Worm (Caenorhabditis elegans) whole organism, L3 larva: Measurements from ENCODE around the gene alh-4.

ENCODE experiments used
- R02D3.7 ChIP-seq: fragments of 150-350 bp; optimal IDR thresholded peaks from 2 replicates; lab custom pipeline; 2014; ENCODE audit warnings: missing biosample characterization, missing genetic modification characterization
- ZK546.5 ChIP-seq: sonication (generic microtip); optimal IDR thresholded peaks from 2 replicates; lab custom pipeline; 2017; ENCODE audit warnings: missing biosample characterization, missing genetic modification characterization
- aly-2 ChIP-seq: fragments of 150-350 bp; optimal IDR thresholded peaks from 2 replicates; lab custom pipeline; 2014; ENCODE audit warnings: missing biosample characterization, missing genetic modification characterization
- ama-1 ChIP-seq: fragments of 150-350 bp; optimal IDR thresholded peaks from 2 replicates; lab custom pipeline; 2018
- ceh-16 ChIP-seq: sonication (generic microtip); optimal IDR thresholded peaks from 2 replicates; lab custom pipeline; 2017; ENCODE audit warnings: missing biosample characterization, missing genetic modification characterization
- ceh-82 ChIP-seq: fragments of 150-350 bp; optimal IDR thresholded peaks from 2 replicates; lab custom pipeline; 2014; ENCODE audit warnings: missing biosample characterization, missing genetic modification characterization
- egl-5 ChIP-seq: fragments of 150-350 bp; optimal IDR thresholded peaks from 2 replicates; lab custom pipeline; 2017; ENCODE audit warnings: missing biosample characterization, missing genetic modification reagents, missing genetic modification characterization, inconsistent platforms
- elt-1 ChIP-seq: fragments of 150-350 bp; optimal IDR thresholded peaks from 2 replicates; lab custom pipeline; 2014; ENCODE audit warnings: missing biosample characterization, missing genetic modification characterization
- elt-2 ChIP-seq: sonication (generic microtip); optimal IDR thresholded peaks from 2 replicates; lab custom pipeline; 2016; ENCODE audit warnings: missing genetic modification reagents, mild to moderate bottlenecking, missing genetic modification characterization, missing compliant biosample characterization
- elt-3 ChIP-seq, 3 experiments: fragments of 150-350 bp in 1 of 3; sonication (generic microtip) in 2 of 3; optimal IDR thresholded peaks; 2 replicates in 2 of 3; 4 replicates in 1 of 3; lab custom pipeline; 2014 to 2017; ENCODE audit warnings: missing biosample characterization in 3 of 3, missing genetic modification characterization in 3 of 3
- eor-1 ChIP-seq, 2 experiments: fragments of 150-350 bp; optimal IDR thresholded peaks; 2 replicates each; lab custom pipeline; 2014 to 2018; ENCODE audit warnings: missing biosample characterization in 2 of 2, missing genetic modification characterization in 2 of 2
- fkh-10 ChIP-seq: sonication (generic microtip); optimal IDR thresholded peaks from 2 replicates; lab custom pipeline; 2017; ENCODE audit warnings: missing biosample characterization, missing genetic modification reagents, missing genetic modification characterization
- fkh-2 ChIP-seq: fragments of 150-350 bp; optimal IDR thresholded peaks from 2 replicates; lab custom pipeline; 2014; ENCODE audit warnings: missing biosample characterization, missing genetic modification reagents, missing genetic modification characterization
- fos-1 ChIP-seq: fragments of 150-350 bp; optimal IDR thresholded peaks from 2 replicates; lab custom pipeline; 2014; ENCODE audit warnings: missing biosample characterization, missing genetic modification characterization
- hmg-11 ChIP-seq: sonication (generic microtip); optimal IDR thresholded peaks from 2 replicates; lab custom pipeline; 2016; ENCODE audit warnings: missing genetic modification characterization, missing compliant biosample characterization
- jun-1 ChIP-seq: fragments of 150-350 bp; optimal IDR thresholded peaks from 2 replicates; lab custom pipeline; 2014; ENCODE audit warnings: missing biosample characterization, missing genetic modification reagents, missing genetic modification characterization
- lin-15B ChIP-seq: fragments of 150-350 bp; optimal IDR thresholded peaks from 2 replicates; lab custom pipeline; 2014; ENCODE audit warnings: missing biosample characterization, missing genetic modification characterization
- lin-39 ChIP-seq: fragments of 150-350 bp; optimal IDR thresholded peaks from 2 replicates; lab custom pipeline; 2018; ENCODE audit warnings: missing biosample characterization, missing genetic modification reagents, missing genetic modification characterization
- lsy-12 ChIP-seq: sonication (generic microtip); optimal IDR thresholded peaks from 2 replicates; lab custom pipeline; 2016; ENCODE audit warnings: mild to moderate bottlenecking, missing genetic modification characterization, missing compliant biosample characterization
- mdl-1 ChIP-seq: fragments of 150-350 bp; optimal IDR thresholded peaks from 2 replicates; lab custom pipeline; 2014; ENCODE audit warnings: missing biosample characterization, missing genetic modification characterization
- mml-1 ChIP-seq: fragments of 150-350 bp; sonication (generic microtip); optimal IDR thresholded peaks from 3 replicates; lab custom pipeline; 2014; ENCODE audit warnings: missing biosample characterization, missing genetic modification characterization
- nhr-11 ChIP-seq: fragments of 150-350 bp; optimal IDR thresholded peaks from 2 replicates; lab custom pipeline; 2014; ENCODE audit warnings: missing biosample characterization, missing genetic modification characterization
- nhr-12 ChIP-seq: fragments of 150-350 bp; optimal IDR thresholded peaks from 2 replicates; lab custom pipeline; 2014; ENCODE audit warnings: missing biosample characterization, missing genetic modification characterization
- nhr-23 ChIP-seq: fragments of 150-350 bp; optimal IDR thresholded peaks from 2 replicates; lab custom pipeline; 2014; ENCODE audit warnings: missing biosample characterization, missing genetic modification reagents, missing genetic modification characterization
- nhr-25 ChIP-seq: sonication (generic microtip); optimal IDR thresholded peaks from 2 replicates; lab custom pipeline; 2017; ENCODE audit warnings: missing biosample characterization, missing genetic modification characterization
- nhr-28 ChIP-seq: fragments of 150-350 bp; optimal IDR thresholded peaks from 2 replicates; lab custom pipeline; 2014; ENCODE audit warnings: missing biosample characterization, missing genetic modification characterization
- nhr-43 ChIP-seq: sonication (generic microtip); optimal IDR thresholded peaks from 2 replicates; lab custom pipeline; 2016; ENCODE audit warnings: mild to moderate bottlenecking, missing genetic modification characterization, missing compliant biosample characterization; ENCODE audit not compliant: poor library complexity, severe bottlenecking
- nhr-67 ChIP-seq: fragments of 150-350 bp; optimal IDR thresholded peaks from 2 replicates; lab custom pipeline; 2014; ENCODE audit warnings: missing biosample characterization, missing genetic modification characterization
- nhr-76 ChIP-seq: fragments of 150-350 bp; sonication (generic microtip); optimal IDR thresholded peaks from 5 replicates; lab custom pipeline; 2014; ENCODE audit warnings: missing biosample characterization, missing genetic modification characterization
- nhr-77 ChIP-seq: fragments of 150-350 bp; optimal IDR thresholded peaks from 2 replicates; lab custom pipeline; 2014; ENCODE audit warnings: missing biosample characterization, missing genetic modification characterization
- pha-4 ChIP-seq: fragments of 150-350 bp; optimal IDR thresholded peaks from 2 replicates; lab custom pipeline; 2014; ENCODE audit warnings: missing biosample characterization, missing genetic modification reagents, missing genetic modification characterization
- pqm-1 ChIP-seq: fragments of 150-350 bp; optimal IDR thresholded peaks from 2 replicates; lab custom pipeline; 2017; ENCODE audit warnings: missing biosample characterization, missing genetic modification characterization, inconsistent platforms
- sea-2 ChIP-seq: fragments of 150-350 bp; sonication (generic microtip); optimal IDR thresholded peaks from 4 replicates; lab custom pipeline; 2014; ENCODE audit warnings: missing biosample characterization, missing genetic modification reagents, missing genetic modification characterization
- skn-1 ChIP-seq: fragments of 150-350 bp; optimal IDR thresholded peaks from 2 replicates; lab custom pipeline; 2014; ENCODE audit warnings: missing biosample characterization, missing genetic modification characterization
- snpc-4 ChIP-seq: fragments of 150-350 bp; optimal IDR thresholded peaks from 2 replicates; lab custom pipeline; 2014; ENCODE audit warnings: missing biosample characterization, missing genetic modification characterization
- tbx-2 ChIP-seq: sonication (generic microtip); optimal IDR thresholded peaks from 2 replicates; lab custom pipeline; 2016; ENCODE audit warnings: mild to moderate bottlenecking, missing genetic modification characterization, missing compliant biosample characterization
- unc-39 ChIP-seq: sonication (generic microtip); optimal IDR thresholded peaks from 4 replicates; lab custom pipeline; 2017; ENCODE audit warnings: missing biosample characterization, missing genetic modification characterization
- unc-62 ChIP-seq: fragments of 150-350 bp; sonication (generic microtip); optimal IDR thresholded peaks from 4 replicates; lab custom pipeline; 2014; ENCODE audit warnings: missing biosample characterization, missing genetic modification reagents, missing genetic modification characterization
- zag-1 ChIP-seq: fragments of 150-350 bp; optimal IDR thresholded peaks from 2 replicates; lab custom pipeline; 2014; ENCODE audit warnings: missing biosample characterization, missing genetic modification characterization
- ztf-11 ChIP-seq: fragments of 150-350 bp; optimal IDR thresholded peaks from 2 replicates; lab custom pipeline; 2014; ENCODE audit warnings: missing biosample characterization, missing genetic modification characterization
- ztf-4 ChIP-seq: fragments of 150-350 bp; optimal IDR thresholded peaks from 2 replicates; lab custom pipeline; 2014; ENCODE audit warnings: missing biosample characterization, missing genetic modification characterization

Gene alh-4

ce11 chrV:6425927-6426326, 3.8 kb downstream of the alh-4 start, which contains the start of gene T05H4.11:
TSS of gene T05H4.11 (minus strand) at chrV:6426261.
- TF ChIP-seq hmg-11 (tag; lab: Kevin White, UChicago): no peak
- TF ChIP-seq mdl-1: no peak
- TF ChIP-seq sea-2: no peak
- TF ChIP-seq ztf-4 (tag; lab: Kevin White, UChicago): no peak
- TF ChIP-seq lsy-12 (tag; lab: Kevin White, UChicago): peak; percentile 31
- no peak for TF ChIP-seq skn-1
- no peak for TF ChIP-seq ceh-16 (tag; lab: Kevin White, UChicago)
- TF ChIP-seq nhr-12 (tag; lab: Kevin White, UChicago): no peak
- no peak for TF ChIP-seq ztf-11 (tag; lab: Kevin White, UChicago)
- TF ChIP-seq nhr-23 (tag; lab: Kevin White, UChicago): peak; percentile 35
- no peak for TF ChIP-seq nhr-28
- no peak for TF ChIP-seq ama-1
- TF ChIP-seq fkh-10 (GFP tag; lab: Kevin White, UChicago): no peak
- no peak for TF ChIP-seq unc-62 (GFP tag; lab: Kevin White, UChicago)
- peak in 1 of 3 experiments; percentile 9 for TF ChIP-seq elt-3 (tag; optimal IDR thresholded peaks at IDR 0.05; lab: Kevin White, UChicago)
- peak; percentile 7 for TF ChIP-seq pha-4 (tag; lab: Kevin White, UChicago)
- TF ChIP-seq nhr-11 (tag; lab: Kevin White, UChicago): no peak
- no peak for TF ChIP-seq nhr-76
- TF ChIP-seq egl-5 (tag; lab: Kevin White, UChicago): no peak
- no peak for TF ChIP-seq fos-1 (tag; lab: Kevin White, UChicago)
- TF ChIP-seq jun-1 (tag; lab: Kevin White, UChicago): no peak
- peak; percentile 11 for TF ChIP-seq pqm-1
- TF ChIP-seq nhr-43 (tag; lab: Kevin White, UChicago): no peak
- no peak for TF ChIP-seq eor-1 (tag; optimal IDR thresholded peaks at IDR 0.05; lab: Kevin White, UChicago)
- no peak for TF ChIP-seq ZK546.5 (tag; lab: Kevin White, UChicago)
- TF ChIP-seq snpc-4 (tag; lab: Kevin White, UChicago): no peak
- TF ChIP-seq fkh-2 (tag; lab: Kevin White, UChicago): no peak
- no peak for TF ChIP-seq tbx-2 (tag; lab: Kevin White, UChicago)
- no peak for TF ChIP-seq mml-1 (tag; lab: Kevin White, UChicago)
- TF ChIP-seq nhr-25 (tag; lab: Kevin White, UChicago): peak; percentile 27
- peak; percentile 27 for TF ChIP-seq elt-2 (tag; lab: Kevin White, UChicago)
- TF ChIP-seq elt-1 (tag; lab: Kevin White, UChicago): no peak
- no peak for TF ChIP-seq lin-39 (tag; lab: Kevin White, UChicago)
- TF ChIP-seq lin-15B (tag; lab: Kevin White, UChicago): no peak
- TF ChIP-seq ceh-82 (tag; lab: Kevin White, UChicago): no peak
- no peak for TF ChIP-seq zag-1 (tag; lab: Kevin White, UChicago)
- TF ChIP-seq unc-39: no peak
- TF ChIP-seq R02D3.7 (tag; lab: Kevin White, UChicago): no peak

DNA sequence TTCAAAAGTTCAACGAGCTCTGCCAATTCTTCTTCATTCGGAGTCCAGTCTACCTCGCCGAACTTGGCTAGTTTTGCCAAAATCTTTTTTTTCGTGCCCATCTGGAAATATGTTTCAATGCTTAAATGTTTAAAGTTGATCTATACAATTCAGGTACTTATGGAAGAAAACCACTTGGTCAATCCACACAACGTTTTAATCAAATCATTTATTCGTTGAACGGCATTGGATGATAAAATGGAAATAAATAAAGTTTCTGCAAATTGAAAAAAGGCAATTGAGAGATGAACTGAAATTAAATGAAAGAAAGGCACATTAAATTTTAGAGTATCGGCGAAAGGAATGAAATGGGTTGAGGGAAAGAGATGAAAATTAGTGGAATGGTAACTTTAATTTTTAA, 5.7 kb downstream of the alh-4 start, which contains the start of gene urb-1:
TSS of gene urb-1 (minus strand) at position 101 of the 400 bp plus-strand sequence.
- peak; percentile 36 for TF ChIP-seq nhr-77 (tag; lab: Kevin White, UChicago)
- no peak for TF ChIP-seq pha-4 (tag; lab: Kevin White, UChicago)
- TF ChIP-seq, all 47 proteins: peak for 1

DNA sequence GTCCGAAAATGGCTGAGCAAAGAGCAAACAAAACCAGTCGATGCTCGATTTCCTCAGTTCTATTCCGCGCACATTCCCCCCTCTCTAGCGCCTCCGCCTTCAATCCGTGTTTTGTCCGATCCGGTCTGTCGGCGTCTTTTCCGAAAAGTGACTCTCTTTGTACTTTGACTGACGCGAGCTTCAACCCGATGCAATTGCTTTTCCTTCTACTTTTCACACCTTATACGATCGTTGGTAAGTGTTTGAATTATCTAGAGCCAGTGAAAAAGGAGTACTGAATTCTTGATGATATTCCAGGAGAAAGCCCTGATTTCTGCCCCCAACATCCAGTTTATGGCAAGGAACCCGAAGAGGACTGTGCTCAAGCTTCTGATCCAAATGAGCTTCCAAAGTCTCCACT, 14.7 kb downstream of the alh-4 start, which contains the start of gene cht-6:
TSS of gene cht-6 (plus strand) at position 9 of the 400 bp plus-strand sequence.
- no peak for TF ChIP-seq mml-1 (tag; lab: Kevin White, UChicago)
- TF ChIP-seq tbx-2 (tag; lab: Kevin White, UChicago): no peak
- TF ChIP-seq elt-3 (tag; optimal IDR thresholded peaks at IDR 0.05; lab: Kevin White, UChicago): no peak
- no peak for TF ChIP-seq nhr-12 (tag; lab: Kevin White, UChicago)
- no peak for TF ChIP-seq nhr-28

DNA sequence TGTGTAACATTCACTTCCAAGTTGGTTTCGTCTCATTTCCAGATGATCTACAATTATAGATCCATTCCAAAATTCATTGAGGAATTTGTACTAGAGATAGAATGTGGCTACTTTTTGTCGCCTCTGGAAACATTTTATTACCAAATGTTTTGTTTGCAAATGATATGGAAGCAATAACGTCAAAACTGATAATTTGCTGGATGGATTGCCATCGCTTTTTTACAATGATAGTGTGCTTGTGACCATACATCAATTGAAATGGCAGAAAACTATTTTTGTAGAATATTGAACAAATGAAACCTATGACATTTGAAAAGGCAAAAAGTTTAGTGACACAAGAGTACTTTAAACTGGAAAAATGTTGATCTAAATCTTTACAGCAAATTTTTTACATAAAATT, 15.3 kb downstream of the alh-4 start:
- no peak for TF ChIP-seq nhr-28
- TF ChIP-seq fkh-2 (tag; lab: Kevin White, UChicago): no peak
- no peak for TF ChIP-seq lin-15B (tag; lab: Kevin White, UChicago)
- peak; percentile 37 for TF ChIP-seq pqm-1
- TF ChIP-seq ZK546.5 (tag; lab: Kevin White, UChicago): no peak
- TF ChIP-seq sea-2: no peak
- no peak for TF ChIP-seq aly-2 (tag; lab: Kevin White, UChicago)
- no peak for TF ChIP-seq fos-1 (tag; lab: Kevin White, UChicago)
- TF ChIP-seq nhr-67 (tag; lab: Kevin White, UChicago): no peak
- TF ChIP-seq lsy-12 (tag; lab: Kevin White, UChicago): no peak
- TF ChIP-seq R02D3.7 (tag; lab: Kevin White, UChicago): no peak
- no peak for TF ChIP-seq ceh-82 (tag; lab: Kevin White, UChicago)
- TF ChIP-seq elt-2 (tag; lab: Kevin White, UChicago): peak; percentile 74
- TF ChIP-seq unc-62 (GFP tag; lab: Kevin White, UChicago): no peak
